Worm (Caenorhabditis elegans) whole organism, midembryonic: ENCODE results near the gene R08E5.4.

Experiments used
- T22C8.4 ChIP-seq: fragments of 200-800 bp; sonication (Bioruptor generic); IDR thresholded peaks from 2 replicates; pipeline ENCODE4 v1.3.6; 2022; ENCODE audit warnings: missing genetic modification characterization, missing compliant biosample characterization
- flt-1 ChIP-seq: fragments of 200-800 bp; sonication (Bioruptor generic); IDR thresholded peaks from 2 replicates; pipeline ENCODE4 v1.3.6; 2022; ENCODE audit warnings: missing genetic modification characterization, missing compliant biosample characterization
- ref-1 ChIP-seq: fragments of 200-800 bp; sonication (Bioruptor generic); conservative IDR thresholded peaks from 2 replicates; pipeline ENCODE4 v1.3.6; 2022; ENCODE audit warnings: missing genetic modification reagents, missing genetic modification characterization, missing compliant biosample characterization
- tab-1 ChIP-seq: fragments of 200-800 bp; sonication (Bioruptor generic); IDR thresholded peaks from 2 replicates; pipeline ENCODE4 v1.3.6; 2022; ENCODE audit warnings: missing genetic modification characterization, missing compliant biosample characterization
- ztf-23 ChIP-seq: fragments of 200-800 bp; sonication (Bioruptor generic); IDR thresholded peaks from 2 replicates; pipeline ENCODE4 v1.3.6; 2022; ENCODE audit warnings: missing genetic modification reagents, missing genetic modification characterization, missing compliant biosample characterization
- ztf-29 ChIP-seq: fragments of 200-800 bp; sonication (Bioruptor generic); IDR thresholded peaks from 2 replicates; pipeline ENCODE4 v1.3.6; 2022; ENCODE audit warnings: missing genetic modification reagents, missing genetic modification characterization, missing compliant biosample characterization

ce11 chrV:3801787-3802417 is 33.5 kb downstream of the R08E5.4 start:
- TF ChIP-seq T22C8.4 (GFP tag; lab: Robert Waterston, UW) (no peak), tab-1 (GFP tag; lab: Robert Waterston, UW) (no peak), ztf-29 (GFP tag; lab: Robert Waterston, UW) (no peak), flt-1 (GFP tag; lab: Robert Waterston, UW) (no peak), ztf-23 (no peak), ref-1 (no peak)
